Fruit fly (Drosophila melanogaster) whole organism, embryonic: Measurements from ENCODE around the gene Sirup.

ENCODE experiments used
- Antp ChIP-seq: fragments of 200-800 bp; sonication (Bioruptor generic); optimal IDR thresholded peaks from 3 replicates; lab custom pipeline; 2016; ENCODE audit warnings: missing biosample characterization, missing genetic modification characterization
- Atf-2 ChIP-seq: fragments of 200-800 bp; sonication (Bioruptor generic); optimal IDR thresholded peaks from 2 replicates; lab custom pipeline; 2016; ENCODE audit warnings: missing biosample characterization, missing genetic modification characterization
- CG10543 ChIP-seq: fragments of 200-800 bp; sonication (Bioruptor generic); optimal IDR thresholded peaks from 3 replicates; lab custom pipeline; 2017; ENCODE audit warnings: missing biosample characterization, mild to moderate bottlenecking, missing genetic modification characterization, moderate library complexity
- CG11093 ChIP-seq: fragments of 200-800 bp; sonication (Bioruptor generic); IDR thresholded peaks from 3 replicates; pipeline ENCODE4 v1.3.6; 2022; ENCODE audit warnings: missing biosample characterization, missing genetic modification characterization
- CG11247 ChIP-seq: fragments of 200-800 bp; sonication (Bioruptor generic); IDR thresholded peaks from 2 replicates; pipeline ENCODE4 v1.3.6; 2022; ENCODE audit warnings: missing biosample characterization, missing genetic modification characterization
- CG12104 ChIP-seq: fragments of 200-800 bp; sonication (Bioruptor generic); optimal IDR thresholded peaks from 3 replicates; lab custom pipeline; 2016; ENCODE audit warnings: missing biosample characterization, missing genetic modification characterization
- CG13894 ChIP-seq: fragments of 200-800 bp; sonication (Bioruptor generic); optimal IDR thresholded peaks from 3 replicates; lab custom pipeline; 2018; ENCODE audit warnings: missing biosample characterization, mild to moderate bottlenecking, missing genetic modification characterization, moderate library complexity
- CG15514 ChIP-seq: fragments of 200-800 bp; sonication (Bioruptor generic); optimal IDR thresholded peaks from 3 replicates; lab custom pipeline; 2017; ENCODE audit warnings: missing biosample characterization, missing genetic modification characterization, mild to moderate bottlenecking, moderate library complexity, missing genetic modification reagents
- CG1603 ChIP-seq: fragments of 200-800 bp; sonication (Bioruptor generic); optimal IDR thresholded peaks from 2 replicates; lab custom pipeline; 2019; ENCODE audit warnings: missing biosample characterization, mild to moderate bottlenecking, missing genetic modification characterization, moderate library complexity
- CG1647 ChIP-seq: fragments of 200-800 bp; sonication (Bioruptor generic); optimal IDR thresholded peaks from 3 replicates; lab custom pipeline; 2016; ENCODE audit warnings: missing biosample characterization, missing genetic modification characterization
- CG17359 ChIP-seq: fragments of 200-800 bp; sonication (Bioruptor generic); optimal IDR thresholded peaks from 3 replicates; lab custom pipeline; 2018; ENCODE audit warnings: missing biosample characterization, mild to moderate bottlenecking, missing genetic modification characterization, moderate library complexity
- CG2202 ChIP-seq: fragments of 200-800 bp; sonication (Bioruptor generic); optimal IDR thresholded peaks from 2 replicates; lab custom pipeline; 2018; ENCODE audit warnings: missing biosample characterization, mild to moderate bottlenecking, missing genetic modification characterization
- CG2712 ChIP-seq: fragments of 200-800 bp; optimal IDR thresholded peaks from 3 replicates; lab custom pipeline; 2019; ENCODE audit warnings: missing biosample characterization, mild to moderate bottlenecking, missing genetic modification characterization, moderate library complexity
- CG32772 ChIP-seq: fragments of 200-800 bp; sonication (Bioruptor generic); IDR thresholded peaks from 2 replicates; pipeline ENCODE4 v1.3.6; 2022; ENCODE audit warnings: missing biosample characterization, missing genetic modification characterization
- CG5245 ChIP-seq: fragments of 200-800 bp; sonication (Bioruptor generic); optimal IDR thresholded peaks from 3 replicates; lab custom pipeline; 2016; ENCODE audit warnings: missing biosample characterization, missing genetic modification characterization
- CG6765 ChIP-seq: fragments of 200-800 bp; sonication (Bioruptor generic); optimal IDR thresholded peaks from 3 replicates; lab custom pipeline; 2017; ENCODE audit warnings: missing biosample characterization, mild to moderate bottlenecking, missing genetic modification characterization
- CG8388 ChIP-seq: fragments of 200-800 bp; sonication (Bioruptor generic); optimal IDR thresholded peaks from 2 replicates; lab custom pipeline; 2019; ENCODE audit warnings: missing biosample characterization, mild to moderate bottlenecking, missing genetic modification characterization, moderate library complexity
- CG8765 ChIP-seq: fragments of 200-800 bp; sonication (Bioruptor generic); IDR thresholded peaks from 2 replicates; pipeline ENCODE4 v1.3.6; 2022; ENCODE audit warnings: missing biosample characterization, missing genetic modification characterization
- CG9437 ChIP-seq: fragments of 200-800 bp; sonication (Bioruptor generic); optimal IDR thresholded peaks from 2 replicates; lab custom pipeline; 2018; ENCODE audit warnings: missing biosample characterization, mild to moderate bottlenecking, missing genetic modification characterization
- HLHmδ ChIP-seq: fragments of 200-800 bp; sonication (Bioruptor generic); optimal IDR thresholded peaks from 2 replicates; lab custom pipeline; 2018; ENCODE audit warnings: missing biosample characterization, mild to moderate bottlenecking, missing genetic modification characterization, moderate library complexity
- HmgZ ChIP-seq: fragments of 200-800 bp; sonication (Bioruptor generic); optimal IDR thresholded peaks from 2 replicates; lab custom pipeline; 2018; ENCODE audit warnings: missing biosample characterization, mild to moderate bottlenecking, missing genetic modification characterization
- Kr ChIP-seq: fragments of 200-800 bp; sonication (Bioruptor generic); optimal IDR thresholded peaks from 2 replicates; lab custom pipeline; 2017; ENCODE audit warnings: missing biosample characterization, mild to moderate bottlenecking, missing genetic modification characterization
- Lhr ChIP-seq: fragments of 200-800 bp; sonication (Bioruptor generic); optimal IDR thresholded peaks from 3 replicates; lab custom pipeline; 2017; ENCODE audit warnings: mild to moderate bottlenecking, missing biosample characterization, missing genetic modification reagents, missing genetic modification characterization
- Med ChIP-seq: fragments of 200-800 bp; sonication (Bioruptor generic); peaks from one replicate; lab custom pipeline; 2016; ENCODE audit warnings: missing biosample characterization, missing genetic modification characterization, mild to moderate bottlenecking, inconsistent platforms, moderate library complexity
- NFAT ChIP-seq: fragments of 200-800 bp; sonication (Bioruptor generic); IDR thresholded peaks from 2 replicates; pipeline ENCODE4 v1.3.6; 2022; ENCODE audit warnings: missing biosample characterization, missing genetic modification characterization
- Oli ChIP-seq: fragments of 200-800 bp; sonication (Bioruptor generic); optimal IDR thresholded peaks from 2 replicates; lab custom pipeline; 2018; ENCODE audit warnings: missing biosample characterization, mild to moderate bottlenecking, missing genetic modification characterization, moderate library complexity
- Xrp1 ChIP-seq: fragments of 200-800 bp; sonication (Bioruptor generic); IDR thresholded peaks from 2 replicates; pipeline ENCODE4 v1.3.6; 2022; ENCODE audit warnings: missing biosample characterization, missing genetic modification characterization
- YL-1 ChIP-seq: fragments of 200-800 bp; sonication (Bioruptor generic); optimal IDR thresholded peaks from 3 replicates; lab custom pipeline; 2017; ENCODE audit warnings: missing biosample characterization, mild to moderate bottlenecking, missing genetic modification characterization
- ac ChIP-seq: fragments of 200-800 bp; sonication (Bioruptor generic); optimal IDR thresholded peaks from 3 replicates; lab custom pipeline; 2017; ENCODE audit warnings: missing biosample characterization, mild to moderate bottlenecking, missing genetic modification characterization
- cas ChIP-seq: fragments of 200-800 bp; sonication (Bioruptor generic); IDR thresholded peaks from 2 replicates; pipeline ENCODE4 v1.3.6; 2022; ENCODE audit warnings: missing biosample characterization, missing genetic modification characterization
- croc ChIP-seq: fragments of 200-800 bp; sonication (Bioruptor generic); conservative IDR thresholded peaks from 3 replicates; pipeline ENCODE4 v1.3.6; 2022; ENCODE audit warnings: missing biosample characterization, missing genetic modification characterization
- dimm ChIP-seq: fragments of 200-800 bp; sonication (Bioruptor generic); IDR thresholded peaks from 2 replicates; pipeline ENCODE4 v1.3.6; 2022; ENCODE audit warnings: missing biosample characterization, missing genetic modification characterization
- dmrt11E ChIP-seq: fragments of 200-800 bp; sonication (Bioruptor generic); optimal IDR thresholded peaks from 3 replicates; lab custom pipeline; 2018; ENCODE audit warnings: missing biosample characterization, mild to moderate bottlenecking, missing genetic modification characterization, moderate library complexity
- grau ChIP-seq: fragments of 200-800 bp; optimal IDR thresholded peaks from 3 replicates; lab custom pipeline; 2019; ENCODE audit warnings: missing biosample characterization, mild to moderate bottlenecking, missing genetic modification characterization, moderate library complexity
- gt ChIP-seq: fragments of 200-800 bp; sonication (Bioruptor generic); IDR thresholded peaks from 2 replicates; pipeline ENCODE4 v1.3.6; 2022; ENCODE audit warnings: missing biosample characterization, missing genetic modification characterization
- hbn ChIP-seq: fragments of 200-800 bp; sonication (Bioruptor generic); IDR thresholded peaks from 2 replicates; pipeline ENCODE4 v1.3.6; 2022; ENCODE audit warnings: missing biosample characterization, missing genetic modification characterization; ENCODE audit not compliant: partially characterized antibody
- kni ChIP-seq: fragments of 200-800 bp; sonication (Bioruptor generic); optimal IDR thresholded peaks from 3 replicates; lab custom pipeline; 2017; ENCODE audit warnings: mild to moderate bottlenecking, missing biosample characterization, missing genetic modification reagents, missing genetic modification characterization
- maf-S ChIP-seq: fragments of 200-800 bp; sonication (Bioruptor generic); optimal IDR thresholded peaks from 2 replicates; lab custom pipeline; 2016; ENCODE audit warnings: missing biosample characterization, missing genetic modification characterization
- nerfin-2 ChIP-seq: fragments of 200-800 bp; sonication (Bioruptor generic); IDR thresholded peaks from 2 replicates; pipeline ENCODE4 v1.3.6; 2022; ENCODE audit warnings: missing biosample characterization, missing genetic modification characterization; ENCODE audit not compliant: partially characterized antibody
- pros ChIP-seq: fragments of 200-800 bp; sonication (Bioruptor generic); optimal IDR thresholded peaks from 3 replicates; lab custom pipeline; 2019; ENCODE audit warnings: missing biosample characterization, mild to moderate bottlenecking, missing genetic modification characterization, moderate library complexity
- psq ChIP-seq: fragments of 200-800 bp; sonication (Bioruptor generic); optimal IDR thresholded peaks from 2 replicates; lab custom pipeline; 2017; ENCODE audit warnings: missing biosample characterization, missing genetic modification characterization
- run ChIP-seq: fragments of 200-800 bp; sonication (Bioruptor generic); optimal IDR thresholded peaks from 3 replicates; lab custom pipeline; 2018; ENCODE audit warnings: missing biosample characterization, mild to moderate bottlenecking, missing genetic modification characterization
- sim ChIP-seq: fragments of 200-800 bp; sonication (Bioruptor generic); IDR thresholded peaks from 2 replicates; pipeline ENCODE4 v1.3.6; 2022; ENCODE audit warnings: missing biosample characterization, missing genetic modification characterization
- slbo ChIP-seq: fragments of 200-800 bp; sonication (Bioruptor generic); IDR thresholded peaks from 2 replicates; pipeline ENCODE4 v1.3.6; 2022; ENCODE audit warnings: missing biosample characterization, missing genetic modification characterization
- tx ChIP-seq: fragments of 200-800 bp; sonication (Bioruptor generic); optimal IDR thresholded peaks from 2 replicates; lab custom pipeline; 2016; ENCODE audit warnings: missing biosample characterization, missing genetic modification characterization
- vfl ChIP-seq: fragments of 200-800 bp; sonication (Bioruptor generic); optimal IDR thresholded peaks from 2 replicates; lab custom pipeline; 2016; ENCODE audit warnings: missing biosample characterization, missing genetic modification characterization
- wek ChIP-seq: fragments of 200-800 bp; sonication (Bioruptor generic); optimal IDR thresholded peaks from 3 replicates; lab custom pipeline; 2018; ENCODE audit warnings: missing biosample characterization, mild to moderate bottlenecking, missing genetic modification characterization, moderate library complexity
- zfh2 ChIP-seq: fragments of 200-800 bp; sonication (Bioruptor generic); optimal IDR thresholded peaks from 2 replicates; lab custom pipeline; 2016; ENCODE audit warnings: missing biosample characterization, missing genetic modification characterization

Gene Sirup

dm6 chr2L:7956310-7957067, 42.2 kb upstream of the Sirup start (continued):
- TF ChIP-seq pros (GFP tag; lab: Kevin White, UChicago) (no peak), psq (no peak), CG11093 (GFP tag; lab: Robert Waterston, UW) (no peak), CG15514 (GFP tag; lab: Kevin White, UChicago) (no peak), croc (GFP tag; lab: Robert Waterston, UW) (no peak), zfh2 (GFP tag; lab: Kevin White, UChicago) (peak; percentile 6), Atf-2 (GFP tag; lab: Kevin White, UChicago) (no peak), gt (no peak), CG9437 (GFP tag; lab: Kevin White, UChicago) (no peak), CG2202 (tag; lab: Kevin White, UChicago) (no peak), CG10543 (GFP tag; lab: Kevin White, UChicago) (peak; percentile 78), dimm (no peak), CG12104 (GFP tag; lab: Kevin White, UChicago) (no peak), slbo (GFP tag; lab: Robert Waterston, UW) (no peak), NFAT (GFP tag; lab: Robert Waterston, UW) (peak; percentile 29; the same call in 1 of the 2 replicates), sim (no peak), Med (GFP tag; lab: Kevin White, UChicago) (peak; percentile 78), Oli (tag; lab: Kevin White, UChicago) (no peak), CG2712 (no peak), dmrt11E (tag; lab: Kevin White, UChicago) (no peak), CG13894 (peak; percentile 81), HmgZ (no peak), wek (GFP tag; lab: Kevin White, UChicago) (no peak), CG1647 (GFP tag; lab: Kevin White, UChicago) (no peak), run (no peak)

dm6 chr2L:7957068-7957868, 41.4 kb upstream of the Sirup start:
- no peak for TF ChIP-seq Kr (GFP tag; lab: Kevin White, UChicago)
- no peak for TF ChIP-seq nerfin-2 (GFP tag; lab: Robert Waterston, UW)
- no peak; the same call in 2 of the 3 replicates for TF ChIP-seq croc (GFP tag; lab: Robert Waterston, UW)
- TF ChIP-seq CG10543 (GFP tag; lab: Kevin White, UChicago): no peak
- no peak for TF ChIP-seq CG8765 (GFP tag; lab: Robert Waterston, UW)
- TF ChIP-seq CG6765 (GFP tag; lab: Kevin White, UChicago): no peak
- peak; percentile 35 for TF ChIP-seq CG17359 (tag; lab: Kevin White, UChicago)
- TF ChIP-seq CG8388 (GFP tag; lab: Kevin White, UChicago): peak; percentile 11
- no peak for TF ChIP-seq kni (GFP tag; lab: Kevin White, UChicago)
- peak; percentile 50; the same call in 1 of the 2 replicates for TF ChIP-seq Xrp1
- peak; percentile 29; the same call in 1 of the 2 replicates for TF ChIP-seq CG32772 (GFP tag; lab: Robert Waterston, UW)
- TF ChIP-seq ac (GFP tag; lab: Kevin White, UChicago): no peak
- no peak for TF ChIP-seq CG1603
- TF ChIP-seq grau: peak; percentile 74
- TF ChIP-seq YL-1 (GFP tag; lab: Kevin White, UChicago): no peak
- TF ChIP-seq cas (GFP tag; lab: Robert Waterston, UW): no peak
- no peak for TF ChIP-seq Lhr (GFP tag; lab: Kevin White, UChicago)
- TF ChIP-seq CG11247 (GFP tag; lab: Robert Waterston, UW): no peak
- no peak for TF ChIP-seq hbn (GFP tag; lab: Robert Waterston, UW)
- TF ChIP-seq pros (GFP tag; lab: Kevin White, UChicago): no peak
- TF ChIP-seq vfl: no peak
- TF ChIP-seq HLHmδ (GFP tag; lab: Kevin White, UChicago): no peak
- no peak for TF ChIP-seq Antp (GFP tag; lab: Kevin White, UChicago)
- no peak for TF ChIP-seq tx (GFP tag; lab: Kevin White, UChicago)
- TF ChIP-seq CG5245 (GFP tag; lab: Kevin White, UChicago): no peak
- TF ChIP-seq maf-S: no peak
